Worm (Caenorhabditis elegans): ENCODE results near the gene nlp-17.
A peak's percentile ranks its signal among the peaks of the same experiment; 100 is the strongest.

nlp-17 gene

ce11 chrIV:13505662-13506061 is at the start of gene nlp-17:
TSS of gene nlp-17 (minus strand) at chrIV:13505762.
- no peak for TF ChIP-seq snpc-3.4 (tag; optimal IDR thresholded peaks at IDR 0.05)

- TF ChIP-seq attf-6 (GFP tag; IDR thresholded peaks at IDR 0.05) = no peak
- TF ChIP-seq lin-54 (GFP tag; optimal IDR thresholded peaks at IDR 0.05) = no peak
- TF ChIP-seq F57A8.1 (GFP tag; optimal IDR thresholded peaks at IDR 0.05) = no peak
- TF ChIP-seq ceh-100 (GFP tag; IDR thresholded peaks at IDR 0.05) = no peak
- TF ChIP-seq hlh-26 (GFP tag; conservative IDR thresholded peaks at IDR 0.05) = no peak
These were observed 48.8 kb upstream of the nlp-17 start for ce11 chrIV:13554350-13554749.

ce11 chrIV:13549350-13549749 is 43.8 kb upstream of the nlp-17 start:
- no peak for TF ChIP-seq B0035.1 (tag; optimal IDR thresholded peaks at IDR 0.05)
- TF ChIP-seq rec-8 (tag; optimal IDR thresholded peaks at IDR 0.05) = peak in 1 of 2 experiments; percentile 12
- peak; percentile 61 for TF ChIP-seq hlh-12 (tag; optimal IDR thresholded peaks at IDR 0.05)

- TF ChIP-seq ama-1 (optimal IDR thresholded peaks at IDR 0.05) (no peak), ama-1 (GFP tag; optimal IDR thresholded peaks at IDR 0.05) (no peak), Y53G8AR.9 (GFP tag; conservative IDR thresholded peaks at IDR 0.05) (no peak), let-526 (GFP tag; IDR thresholded peaks at IDR 0.05) (no peak), tbx-9 (tag; optimal IDR thresholded peaks at IDR 0.05; ENCODE audit: borderline replicate concordance) (no peak), sptf-2 (GFP tag; optimal IDR thresholded peaks at IDR 0.05) (no peak), gei-17 (GFP tag; optimal IDR thresholded peaks at IDR 0.05) (no peak), nhr-80 (tag; optimal IDR thresholded peaks at IDR 0.05) (peak; percentile 41)
These were observed 42.6 kb upstream of the nlp-17 start, which contains the start of gene F52G2.3 for ce11 chrIV:13548188-13548587. TSS of gene F52G2.3 (minus strand) at chrIV:13548230.

- TF ChIP-seq bed-2 (GFP tag; IDR thresholded peaks at IDR 0.05) = no peak
- TF ChIP-seq tlf-1 (GFP tag; optimal IDR thresholded peaks at IDR 0.05) = no peak
- TF ChIP-seq sptf-2 (GFP tag; optimal IDR thresholded peaks at IDR 0.05) = no peak
- no peak for TF ChIP-seq snpc-3.4 (tag; optimal IDR thresholded peaks at IDR 0.05)
- TF ChIP-seq mes-4 (tag; optimal IDR thresholded peaks at IDR 0.05) = no peak
- TF ChIP-seq ama-1 (optimal IDR thresholded peaks at IDR 0.05) = no peak
- no peak for TF ChIP-seq ama-1 (GFP tag; optimal IDR thresholded peaks at IDR 0.05)
- no peak for TF ChIP-seq ztf-26 (tag; optimal IDR thresholded peaks at IDR 0.05)
- no peak for TF ChIP-seq ets-4 (GFP tag; optimal IDR thresholded peaks at IDR 0.05)
- no peak for TF ChIP-seq F57C9.4 (tag; optimal IDR thresholded peaks at IDR 0.05)
- TF ChIP-seq ZK185.1 (tag; optimal IDR thresholded peaks at IDR 0.05; ENCODE audit: poor library complexity, severe bottlenecking) = no peak
These were observed 34.6 kb upstream of the nlp-17 start, which contains the start of gene rsd-2 for ce11 chrIV:13540165-13540564. TSS of gene rsd-2 (minus strand) at chrIV:13540265.

ce11 chrIV:13538901-13539300 is 33.3 kb upstream of the nlp-17 start:
- TF ChIP-seq snpc-3.4 (tag; optimal IDR thresholded peaks at IDR 0.05) (peak; percentile 18), attf-6 (GFP tag; IDR thresholded peaks at IDR 0.05) (peak; percentile 74), nhr-27 (tag; optimal IDR thresholded peaks at IDR 0.05) (no peak), F10E7.11 (tag; optimal IDR thresholded peaks at IDR 0.05) (no peak), ceh-40 (GFP tag; IDR thresholded peaks at IDR 0.05) (no peak), madf-8 (GFP tag; conservative IDR thresholded peaks at IDR 0.05) (peak; percentile 97), mxl-1 (tag; optimal IDR thresholded peaks at IDR 0.05) (no peak), lsl-1 (GFP tag; optimal IDR thresholded peaks at IDR 0.05) (peak; percentile 90), F39B2.1 (GFP tag; IDR thresholded peaks at IDR 0.05) (no peak), ztf-6 (GFP tag; IDR thresholded peaks at IDR 0.05) (no peak), hsf-1 (GFP tag; IDR thresholded peaks at IDR 0.05) (no peak), gei-17 (GFP tag; optimal IDR thresholded peaks at IDR 0.05) (no peak), K11D2.4 (GFP tag; IDR thresholded peaks at IDR 0.05) (no peak), aptf-2 (GFP tag; conservative IDR thresholded peaks at IDR 0.05) (no peak), nhr-179 (tag; optimal IDR thresholded peaks at IDR 0.05) (no peak), attf-5 (GFP tag; optimal IDR thresholded peaks at IDR 0.05) (no peak), mel-28 (tag; optimal IDR thresholded peaks at IDR 0.05; ENCODE audit: borderline replicate concordance) (no peak), efl-1 (GFP tag; optimal IDR thresholded peaks at IDR 0.05) (peak; percentile 32), madf-6 (GFP tag; IDR thresholded peaks at IDR 0.05) (peak; percentile 98), bed-2 (GFP tag; IDR thresholded peaks at IDR 0.05) (no peak), ets-4 (GFP tag; optimal IDR thresholded peaks at IDR 0.05) (no peak), attf-3 (GFP tag; conservative IDR thresholded peaks at IDR 0.05) (no peak)

Data from whole organism, young adult.